Worm (Caenorhabditis elegans) whole organism, early embryonic: ENCODE results near the gene pqn-78.
"Not testable (repeated sequence)": the region's sequence is repeated elsewhere in the genome, so short reads cannot be mapped to it uniquely, and the experiment has no call there.

ENCODE experiments used
- B0310.2 ChIP-seq: sonication (generic microtip); optimal IDR thresholded peaks from 2 replicates; lab custom pipeline; 2016; ENCODE audit warnings: mild to moderate bottlenecking, missing genetic modification characterization, missing compliant biosample characterization
- F13C5.2 ChIP-seq: sonication (generic microtip); optimal IDR thresholded peaks from 2 replicates; lab custom pipeline; 2017; ENCODE audit warnings: mild to moderate bottlenecking, missing genetic modification characterization, inconsistent platforms, missing compliant biosample characterization
- aly-1 ChIP-seq: sonication (generic microtip); optimal IDR thresholded peaks from 2 replicates; lab custom pipeline; 2016; ENCODE audit warnings: missing genetic modification characterization, missing compliant biosample characterization
- ama-1 ChIP-seq: fragments of 150-350 bp; optimal IDR thresholded peaks from 2 replicates; lab custom pipeline; 2014
- ceh-13 ChIP-seq: fragments of 200-800 bp; sonication (Bioruptor generic); optimal IDR thresholded peaks from 2 replicates; lab custom pipeline; 2018; ENCODE audit warnings: mild to moderate bottlenecking, missing genetic modification characterization, missing compliant biosample characterization
- ceh-36 ChIP-seq: sonication (generic microtip); optimal IDR thresholded peaks from 2 replicates; lab custom pipeline; 2016; ENCODE audit warnings: missing genetic modification characterization, inconsistent platforms, missing compliant biosample characterization
- ets-7 ChIP-seq: sonication (generic microtip); optimal IDR thresholded peaks from 2 replicates; lab custom pipeline; 2016; ENCODE audit warnings: missing genotype, missing genetic modification characterization, missing compliant biosample characterization
- flt-1 ChIP-seq: fragments of 200-800 bp; sonication (Bioruptor generic); IDR thresholded peaks from 2 replicates; pipeline ENCODE4 v1.3.6; 2022; ENCODE audit warnings: missing genetic modification characterization, missing compliant biosample characterization
- hmbx-1 ChIP-seq: sonication (generic microtip); optimal IDR thresholded peaks from 2 replicates; lab custom pipeline; 2016; ENCODE audit warnings: mild to moderate bottlenecking, missing genetic modification characterization, missing compliant biosample characterization
- hmg-4 ChIP-seq: fragments of 200-800 bp; sonication (Bioruptor generic); optimal IDR thresholded peaks from 2 replicates; lab custom pipeline; 2018; ENCODE audit warnings: mild to moderate bottlenecking, missing genetic modification characterization, missing compliant biosample characterization
- hnd-1 ChIP-seq: sonication (generic microtip); optimal IDR thresholded peaks from 2 replicates; lab custom pipeline; 2016; ENCODE audit warnings: missing genetic modification characterization, missing compliant biosample characterization
- pes-1 ChIP-seq: fragments of 200-800 bp; sonication (Bioruptor generic); IDR thresholded peaks from 2 replicates; pipeline ENCODE4 v1.3.6; 2022; ENCODE audit warnings: missing genetic modification reagents, missing genetic modification characterization, missing compliant biosample characterization
- scrt-1 ChIP-seq: fragments of 200-800 bp; sonication (Bioruptor generic); IDR thresholded peaks from 2 replicates; pipeline ENCODE4 v1.3.6; 2022; ENCODE audit warnings: missing genetic modification characterization, missing compliant biosample characterization
- sea-1 ChIP-seq: fragments of 200-800 bp; sonication (Bioruptor generic); conservative IDR thresholded peaks from 2 replicates; pipeline ENCODE4 v1.3.6; 2022; ENCODE audit warnings: missing genetic modification characterization, missing compliant biosample characterization
- tbx-11 ChIP-seq: fragments of 200-800 bp; sonication (Bioruptor generic); IDR thresholded peaks from 2 replicates; pipeline ENCODE4 v1.3.6; 2022; ENCODE audit warnings: missing genetic modification characterization, missing compliant biosample characterization
- tbx-37 ChIP-seq: fragments of 200-800 bp; sonication (Bioruptor generic); conservative IDR thresholded peaks from 2 replicates; pipeline ENCODE4 v1.3.6; 2022; ENCODE audit warnings: missing genetic modification reagents, missing genetic modification characterization, missing compliant biosample characterization
- tra-4 ChIP-seq: sonication (generic microtip); optimal IDR thresholded peaks from 2 replicates; lab custom pipeline; 2017; ENCODE audit warnings: missing genetic modification characterization, missing compliant biosample characterization

The pqn-78 gene

ce11 chrIV:15594935-15595620 is at the start of gene pqn-78, which contains the start of gene pqn-79:
Gene pqn-78 (minus strand): TSS chrIV:15595035.
Gene pqn-79 (plus strand): TSS chrIV:15595570.
- not testable (repeated sequence) for TF ChIP-seq hmg-4 (GFP tag; lab: Kevin White, UChicago); tbx-11 (GFP tag; lab: Robert Waterston, UW); ets-7 (tag; lab: Kevin White, UChicago)

ce11 chrIV:15641699-15642098 is 46.9 kb upstream of the pqn-78 start, which contains the start of gene Y105C5A.12:
Gene Y105C5A.12 (minus strand): TSS chrIV:15641799.
- not testable (repeated sequence) for TF ChIP-seq tra-4 (tag; lab: Kevin White, UChicago); F13C5.2 (tag; lab: Kevin White, UChicago); pes-1 (GFP tag; lab: Robert Waterston, UW)

ce11 chrIV:15640852-15641251 is 46.0 kb upstream of the pqn-78 start, which contains the start of gene Y105C5A.13:
Gene Y105C5A.13 (plus strand): TSS chrIV:15641231.
- TF ChIP-seq flt-1 (GFP tag; lab: Robert Waterston, UW) = no peak
- no peak for TF ChIP-seq pes-1 (GFP tag; lab: Robert Waterston, UW)
- TF ChIP-seq tbx-37 (GFP tag; lab: Robert Waterston, UW) = no peak
- no peak for TF ChIP-seq F13C5.2 (tag; lab: Kevin White, UChicago)
- no peak for TF ChIP-seq aly-1 (tag; lab: Kevin White, UChicago)
- TF ChIP-seq sea-1 (GFP tag; lab: Robert Waterston, UW) = no peak
- no peak for TF ChIP-seq B0310.2 (tag; lab: Kevin White, UChicago)
- TF ChIP-seq scrt-1 (GFP tag; lab: Robert Waterston, UW) = no peak
- TF ChIP-seq ets-7 (tag; lab: Kevin White, UChicago) = no peak
- no peak for TF ChIP-seq ceh-36
- no peak for TF ChIP-seq hmg-4 (GFP tag; lab: Kevin White, UChicago)
- no peak for TF ChIP-seq ama-1
- TF ChIP-seq tbx-11 (GFP tag; lab: Robert Waterston, UW) = no peak
- TF ChIP-seq hnd-1 (tag; lab: Kevin White, UChicago) = no peak
- no peak for TF ChIP-seq ceh-13 (GFP tag; lab: Kevin White, UChicago)
- no peak for TF ChIP-seq tra-4 (tag; lab: Kevin White, UChicago)
- no peak for TF ChIP-seq hmbx-1

- TF ChIP-seq ceh-36 (no peak), hmg-4 (GFP tag; lab: Kevin White, UChicago) (no peak), F13C5.2 (tag; lab: Kevin White, UChicago) (no peak)
Observed at ce11 chrIV:15639223-15639622, 44.4 kb upstream of the pqn-78 start.

ce11 chrIV:15635462-15635861 is 40.6 kb upstream of the pqn-78 start, which contains the start of gene Y105C5A.10:
Gene Y105C5A.10 (plus strand): TSS chrIV:15635762.
- TF ChIP-seq sea-1 (GFP tag; lab: Robert Waterston, UW); aly-1 (tag; lab: Kevin White, UChicago); tbx-11 (GFP tag; lab: Robert Waterston, UW): not testable (repeated sequence)

- not testable (repeated sequence) for TF ChIP-seq scrt-1 (GFP tag; lab: Robert Waterston, UW); tra-4 (tag; lab: Kevin White, UChicago); ceh-13 (GFP tag; lab: Kevin White, UChicago)
Observed at ce11 chrIV:15634240-15634789, 39.5 kb upstream of the pqn-78 start, which contains the start of gene Y105C5A.1274. Gene Y105C5A.1274 (plus strand): TSS chrIV:15634739.

ce11 chrIV:15631217-15631616 is 36.4 kb upstream of the pqn-78 start, which contains the start of gene Y105C5A.9:
Gene Y105C5A.9 (plus strand): TSS chrIV:15631517.
- no peak for TF ChIP-seq scrt-1 (GFP tag; lab: Robert Waterston, UW)
- TF ChIP-seq flt-1 (GFP tag; lab: Robert Waterston, UW) = no peak
- TF ChIP-seq hnd-1 (tag; lab: Kevin White, UChicago) = no peak
- no peak for TF ChIP-seq hmbx-1
- no peak for TF ChIP-seq aly-1 (tag; lab: Kevin White, UChicago)
- TF ChIP-seq F13C5.2 (tag; lab: Kevin White, UChicago) = no peak
- TF ChIP-seq tbx-11 (GFP tag; lab: Robert Waterston, UW) = no peak
- TF ChIP-seq ama-1 = no peak

ce11 chrIV:15617667-15618066 is 22.8 kb upstream of the pqn-78 start:
- TF ChIP-seq hmg-4 (GFP tag; lab: Kevin White, UChicago) (no peak), hnd-1 (tag; lab: Kevin White, UChicago) (no peak), B0310.2 (tag; lab: Kevin White, UChicago) (no peak), ets-7 (tag; lab: Kevin White, UChicago) (no peak), tbx-11 (GFP tag; lab: Robert Waterston, UW) (no peak), scrt-1 (GFP tag; lab: Robert Waterston, UW) (no peak), tbx-37 (GFP tag; lab: Robert Waterston, UW) (no peak), sea-1 (GFP tag; lab: Robert Waterston, UW) (no peak), ceh-13 (GFP tag; lab: Kevin White, UChicago) (no peak), ceh-36 (no peak), tra-4 (tag; lab: Kevin White, UChicago) (no peak), aly-1 (tag; lab: Kevin White, UChicago) (no peak), F13C5.2 (tag; lab: Kevin White, UChicago) (no peak), hmbx-1 (no peak), ama-1 (no peak), pes-1 (GFP tag; lab: Robert Waterston, UW) (no peak), flt-1 (GFP tag; lab: Robert Waterston, UW) (no peak)
